Worm (Caenorhabditis elegans) whole organism, L4 larva: Measurements from ENCODE around the gene col-73.
A peak's percentile ranks its signal among the peaks of the same experiment; 100 is the strongest.

Source experiments
- D1046.2 ChIP-seq: fragments of 200-800 bp; sonication (Bioruptor generic); IDR thresholded peaks from 2 replicates; pipeline ENCODE4 v1.3.6; 2022; ENCODE audit warnings: missing genetic modification characterization, missing compliant biosample characterization
- F26F4.8 ChIP-seq: fragments of 200-800 bp; sonication (Bioruptor generic); conservative IDR thresholded peaks from 2 replicates; pipeline ENCODE4 v1.3.6; 2022; ENCODE audit warnings: missing genetic modification characterization, missing compliant biosample characterization
- R02D3.7 ChIP-seq: fragments of 150-350 bp; sonication (generic microtip); optimal IDR thresholded peaks from 3 replicates; lab custom pipeline; 2014; ENCODE audit warnings: missing biosample characterization, missing genetic modification characterization
- T20F7.1 ChIP-seq: fragments of 200-800 bp; sonication (Bioruptor generic); optimal IDR thresholded peaks from 2 replicates; lab custom pipeline; 2018; ENCODE audit warnings: mild to moderate bottlenecking, missing genetic modification characterization, missing compliant biosample characterization
- Y5F2A.4 ChIP-seq: fragments of 200-800 bp; sonication (Bioruptor generic); optimal IDR thresholded peaks from 2 replicates; lab custom pipeline; 2018; ENCODE audit warnings: mild to moderate bottlenecking, missing genetic modification characterization, missing compliant biosample characterization
- aha-1 ChIP-seq: fragments of 150-350 bp; peaks from one replicate; lab custom pipeline; 2014; ENCODE audit warnings: missing biosample characterization, missing genetic modification characterization
- aly-2 ChIP-seq: sonication (generic microtip); optimal IDR thresholded peaks from 2 replicates; lab custom pipeline; 2018; ENCODE audit warnings: missing biosample characterization, missing genetic modification characterization
- attf-4 ChIP-seq: sonication (generic microtip); optimal IDR thresholded peaks from 3 replicates; lab custom pipeline; 2017; ENCODE audit warnings: missing biosample characterization, missing genetic modification characterization
- ceh-44 ChIP-seq: fragments of 200-800 bp; sonication (Bioruptor generic); IDR thresholded peaks from 2 replicates; pipeline ENCODE4 v1.3.6; 2022; ENCODE audit warnings: missing genetic modification reagents, missing genetic modification characterization, missing compliant biosample characterization
- cey-2 ChIP-seq: sonication (generic microtip); optimal IDR thresholded peaks from 3 replicates; lab custom pipeline; 2017; ENCODE audit warnings: missing genetic modification characterization, mild to moderate bottlenecking, missing compliant biosample characterization, antibody characterized with exemption, borderline replicate concordance; ENCODE audit not compliant: insufficient read depth
- daf-16 ChIP-seq, 3 experiments: sonication (generic microtip); optimal IDR thresholded peaks; 2 replicates each; lab custom pipeline; 2016 to 2017; ENCODE audit warnings: missing genetic modification characterization in 3 of 3, missing genetic modification reagents in 3 of 3, mild to moderate bottlenecking in 2 of 3, missing compliant biosample characterization in 2 of 3, missing biosample characterization in 1 of 3, moderate library complexity in 1 of 3
- dmd-6 ChIP-seq: fragments of 200-800 bp; sonication (Bioruptor generic); IDR thresholded peaks from 2 replicates; pipeline ENCODE4 v1.3.6; 2022; ENCODE audit warnings: missing genetic modification reagents, missing genetic modification characterization, missing compliant biosample characterization
- dve-1 ChIP-seq: sonication (generic microtip); optimal IDR thresholded peaks from 2 replicates; lab custom pipeline; 2017; ENCODE audit warnings: antibody characterized with exemption, mild to moderate bottlenecking, missing genetic modification characterization, missing compliant biosample characterization; ENCODE audit not compliant: insufficient read depth
- fkh-10 ChIP-seq: fragments of 150-350 bp; optimal IDR thresholded peaks from 2 replicates; lab custom pipeline; 2014; ENCODE audit warnings: missing biosample characterization, missing genetic modification reagents, missing genetic modification characterization
- hlh-11 ChIP-seq: fragments of 200-800 bp; sonication (Bioruptor generic); optimal IDR thresholded peaks from 2 replicates; lab custom pipeline; 2018; ENCODE audit warnings: mild to moderate bottlenecking, missing genetic modification characterization, missing compliant biosample characterization
- hlh-30 ChIP-seq: sonication (generic microtip); optimal IDR thresholded peaks from 2 replicates; lab custom pipeline; 2017; ENCODE audit warnings: antibody characterized with exemption, mild to moderate bottlenecking, missing genetic modification characterization, missing compliant biosample characterization; ENCODE audit not compliant: insufficient read depth
- hmg-1.1 ChIP-seq: fragments of 200-800 bp; sonication (Bioruptor generic); IDR thresholded peaks from 2 replicates; pipeline ENCODE4 v1.3.6; 2022; ENCODE audit warnings: missing genetic modification reagents, missing genetic modification characterization, missing compliant biosample characterization
- lim-7 ChIP-seq: fragments of 200-800 bp; sonication (Bioruptor generic); IDR thresholded peaks from 2 replicates; pipeline ENCODE4 v1.3.6; 2022; ENCODE audit warnings: missing genetic modification characterization, missing compliant biosample characterization
- lin-39 ChIP-seq: fragments of 150-350 bp; optimal IDR thresholded peaks from 2 replicates; lab custom pipeline; 2014; ENCODE audit warnings: missing biosample characterization, missing genetic modification reagents, missing genetic modification characterization
- mxl-2 ChIP-seq: fragments of 200-800 bp; sonication (Bioruptor generic); conservative IDR thresholded peaks from 2 replicates; pipeline ENCODE4 v1.3.6; 2022; ENCODE audit warnings: missing genetic modification reagents, missing genetic modification characterization, missing compliant biosample characterization
- nhr-11 ChIP-seq: fragments of 150-350 bp; optimal IDR thresholded peaks from 2 replicates; lab custom pipeline; 2014; ENCODE audit warnings: missing biosample characterization, missing genetic modification characterization
- nhr-111 ChIP-seq: fragments of 200-800 bp; sonication (Bioruptor generic); optimal IDR thresholded peaks from 2 replicates; lab custom pipeline; 2018; ENCODE audit warnings: mild to moderate bottlenecking, missing genetic modification characterization, missing compliant biosample characterization
- nhr-237 ChIP-seq: sonication (generic microtip); optimal IDR thresholded peaks from 2 replicates; lab custom pipeline; 2017; ENCODE audit warnings: missing biosample characterization, missing genetic modification characterization
- nhr-41 ChIP-seq: fragments of 200-800 bp; sonication (Bioruptor generic); IDR thresholded peaks from 2 replicates; pipeline ENCODE4 v1.3.6; 2022; ENCODE audit warnings: missing genetic modification reagents, missing genetic modification characterization, missing compliant biosample characterization
- php-3 ChIP-seq: fragments of 200-800 bp; sonication (Bioruptor generic); IDR thresholded peaks from 2 replicates; pipeline ENCODE4 v1.3.6; 2022; ENCODE audit warnings: missing genetic modification reagents, missing genetic modification characterization, missing compliant biosample characterization
- rbr-2 ChIP-seq: sonication (generic microtip); optimal IDR thresholded peaks from 2 replicates; lab custom pipeline; 2016; ENCODE audit warnings: missing genotype, missing genetic modification characterization, missing compliant biosample characterization
- sdz-12 ChIP-seq: fragments of 200-800 bp; sonication (Bioruptor generic); optimal IDR thresholded peaks from 2 replicates; lab custom pipeline; 2018; ENCODE audit warnings: mild to moderate bottlenecking, missing genetic modification characterization, missing compliant biosample characterization
- skn-1 ChIP-seq: fragments of 150-350 bp; optimal IDR thresholded peaks from 2 replicates; lab custom pipeline; 2014; ENCODE audit warnings: missing biosample characterization, missing genetic modification characterization
- snpc-1.2 ChIP-seq: fragments of 200-800 bp; sonication (Bioruptor generic); IDR thresholded peaks from 2 replicates; pipeline ENCODE4 v1.3.6; 2022; ENCODE audit warnings: missing genetic modification reagents, missing genetic modification characterization, missing compliant biosample characterization
- spr-1 ChIP-seq: sonication (generic microtip); optimal IDR thresholded peaks from 2 replicates; lab custom pipeline; 2016; ENCODE audit warnings: mild to moderate bottlenecking, missing genetic modification characterization, missing compliant biosample characterization
- tra-1 ChIP-seq: fragments of 200-800 bp; sonication (Bioruptor generic); IDR thresholded peaks from 2 replicates; pipeline ENCODE4 v1.3.6; 2022; ENCODE audit warnings: missing genetic modification reagents, missing genetic modification characterization, missing compliant biosample characterization
- unc-62 ChIP-seq, 3 experiments: fragments of 150-350 bp in 1 of 3; sonication (generic microtip); optimal IDR thresholded peaks in 2 of 3; peaks in 1 of 3; 1 replicate in 1 of 3; 2 replicates in 2 of 3; lab custom pipeline; 2014 to 2017; ENCODE audit warnings: missing biosample characterization in 3 of 3, missing genetic modification characterization in 3 of 3, missing genetic modification reagents in 3 of 3, missing genotype in 1 of 3
- ztf-7 ChIP-seq: fragments of 150-350 bp; optimal IDR thresholded peaks from 2 replicates; lab custom pipeline; 2014; ENCODE audit warnings: missing biosample characterization, missing genetic modification characterization

col-73 gene

DNA sequence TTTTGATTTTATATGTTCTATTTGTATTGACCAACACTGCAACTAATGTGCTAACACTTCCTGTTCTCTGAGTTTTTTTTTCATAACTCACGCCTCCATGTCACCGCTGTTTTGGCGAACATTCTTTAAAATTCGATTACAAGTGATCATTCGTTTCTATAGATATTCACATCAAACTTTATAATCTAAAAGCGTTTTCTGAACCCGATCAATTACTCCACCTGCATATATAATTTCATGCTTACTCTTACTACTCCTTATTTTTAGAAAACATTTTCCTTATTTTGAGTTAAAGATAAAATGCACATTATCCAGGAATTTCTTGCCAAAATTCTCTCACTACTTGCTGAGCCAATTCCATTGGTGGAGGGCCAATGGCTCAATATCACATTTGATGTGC is 13.0 kb upstream of the col-73 start, which contains the start of gene R05F9.7:
R05F9.7 (plus strand) TSS at position 301 of the 400 bp plus-strand sequence.
- TF ChIP-seq hlh-30 (tag; lab: Kevin White, UChicago): no peak
- TF ChIP-seq nhr-237: no peak
- no peak for TF ChIP-seq R02D3.7 (tag; lab: Kevin White, UChicago)
- TF ChIP-seq snpc-1.2 (GFP tag; lab: Robert Waterston, UW): no peak
- no peak for TF ChIP-seq tra-1 (GFP tag; lab: Robert Waterston, UW)
- TF ChIP-seq sdz-12: no peak
- TF ChIP-seq skn-1 (tag; lab: Kevin White, UChicago): no peak
- no peak for TF ChIP-seq ztf-7 (tag; lab: Kevin White, UChicago)
- TF ChIP-seq attf-4: no peak
- TF ChIP-seq php-3 (GFP tag; lab: Robert Waterston, UW): no peak
- TF ChIP-seq nhr-111 (GFP tag; lab: Kevin White, UChicago): no peak
- no peak for TF ChIP-seq hmg-1.1
- TF ChIP-seq nhr-41: no peak
- no peak for TF ChIP-seq rbr-2 (tag; lab: Kevin White, UChicago)
- no peak for TF ChIP-seq lin-39 (tag; lab: Kevin White, UChicago)
- no peak for TF ChIP-seq D1046.2 (GFP tag; lab: Robert Waterston, UW)
- TF ChIP-seq, all 104 proteins: peak for 0

DNA sequence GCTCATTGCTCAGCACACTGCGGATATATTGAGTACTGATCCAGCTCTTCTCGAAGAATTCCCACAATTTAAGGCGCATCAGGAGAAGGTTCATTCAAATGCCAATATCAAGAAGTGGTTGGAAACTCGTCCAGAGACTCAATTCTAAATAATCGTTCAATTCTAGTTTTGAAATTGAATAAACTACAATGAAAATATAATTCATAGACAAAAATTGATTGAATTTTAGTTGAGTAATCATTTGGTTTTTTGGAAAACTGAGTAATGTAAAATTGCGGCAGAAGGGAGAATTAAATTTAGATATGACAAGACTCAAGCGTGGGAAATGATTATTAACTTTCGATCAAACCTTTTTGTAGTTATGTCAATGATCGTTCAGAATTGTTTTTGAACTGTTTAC is 11.5 kb upstream of the col-73 start:
- no peak for TF ChIP-seq aly-2
- peak in 1 of 2 experiments; percentile 65 for TF ChIP-seq unc-62 (GFP tag; optimal IDR thresholded peaks at IDR 0.05 in 1 of 2; lab: Kevin White, UChicago)
- no peak for TF ChIP-seq unc-62 (tag; optimal IDR thresholded peaks at IDR 0.05; lab: Kevin White, UChicago)
- TF ChIP-seq fkh-10 (GFP tag; lab: Kevin White, UChicago): no peak

DNA sequence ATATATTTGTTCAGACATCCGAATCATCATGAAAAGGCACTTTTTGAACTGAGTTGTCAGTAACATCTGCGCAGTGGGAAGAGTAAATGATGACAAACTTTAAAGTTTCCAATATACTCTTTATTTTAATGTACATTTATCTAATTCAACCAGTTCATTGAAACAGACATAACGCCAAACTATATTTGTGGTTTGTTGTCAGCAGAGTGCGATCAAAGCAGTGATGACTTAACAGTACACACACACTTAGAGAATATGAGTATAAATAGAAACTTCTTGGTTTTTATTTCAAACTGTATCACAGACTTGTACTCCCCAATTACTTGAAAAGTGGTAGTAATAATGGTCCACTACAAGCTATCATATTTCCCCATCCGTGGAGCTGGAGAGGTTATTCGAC is 10.5 kb upstream of the col-73 start, which contains the start of gene gst-8:
gst-8 (plus strand) TSS at position 301 of the 400 bp plus-strand sequence.
- TF ChIP-seq aha-1: no peak
- TF ChIP-seq tra-1 (GFP tag; lab: Robert Waterston, UW): no peak
- no peak for TF ChIP-seq sdz-12
- TF ChIP-seq hlh-11: peak; percentile 8
- TF ChIP-seq dmd-6 (GFP tag; lab: Robert Waterston, UW): 0 out of 2 replicates have a peak, but pooled peaks have one; percentile 17
- peak; percentile 9 for TF ChIP-seq dve-1 (tag; lab: Kevin White, UChicago)
- TF ChIP-seq spr-1 (tag; lab: Kevin White, UChicago): no peak
- no peak for TF ChIP-seq ceh-44 (GFP tag; lab: Robert Waterston, UW)
- no peak for TF ChIP-seq mxl-2 (GFP tag; lab: Robert Waterston, UW)
- TF ChIP-seq cey-2 (tag; lab: Kevin White, UChicago): no peak
- peak; percentile 27 for TF ChIP-seq T20F7.1 (GFP tag; lab: Kevin White, UChicago)
- no peak for TF ChIP-seq daf-16 (GFP tag; optimal IDR thresholded peaks at IDR 0.05; lab: Kevin White, UChicago)
- peak; percentile 55 for TF ChIP-seq daf-16 (tag; optimal IDR thresholded peaks at IDR 0.05; lab: Kevin White, UChicago)
- TF ChIP-seq, all 104 proteins: peak for 5

DNA sequence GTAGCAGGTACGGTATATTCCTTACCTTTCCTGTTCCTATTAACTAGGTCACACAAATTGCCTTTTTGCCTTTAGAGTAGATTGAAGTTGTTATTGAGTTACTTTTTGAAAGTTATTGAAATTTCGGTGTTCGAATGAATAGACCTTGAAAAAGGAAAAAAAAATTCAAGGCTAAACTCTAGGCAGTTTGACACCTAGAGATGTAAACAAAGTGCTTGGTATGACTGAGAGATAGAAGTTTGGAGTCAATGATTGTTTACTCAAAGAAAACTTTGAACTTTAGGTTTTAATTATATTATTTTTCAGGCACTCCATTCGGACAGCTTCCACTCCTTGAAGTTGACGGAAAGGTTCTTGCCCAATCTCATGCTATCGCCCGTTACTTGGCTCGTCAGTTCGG is 9.6 kb upstream of the col-73 start:
- TF ChIP-seq dve-1 (tag; lab: Kevin White, UChicago): peak; percentile 27
- no peak for TF ChIP-seq daf-16 (GFP tag; optimal IDR thresholded peaks at IDR 0.05; lab: Kevin White, UChicago)
- TF ChIP-seq daf-16 (tag; optimal IDR thresholded peaks at IDR 0.05; lab: Kevin White, UChicago): peak; percentile 75
- TF ChIP-seq lim-7: 0 out of 2 replicates have a peak, but pooled peaks have one; percentile 7
- TF ChIP-seq Y5F2A.4 (GFP tag; lab: Kevin White, UChicago): no peak
- TF ChIP-seq nhr-11 (tag; lab: Kevin White, UChicago): no peak
- TF ChIP-seq aha-1: peak; percentile 3
- no peak for TF ChIP-seq F26F4.8 (GFP tag; lab: Robert Waterston, UW)
- TF ChIP-seq, all 104 proteins: peak for 4
